Worm (Caenorhabditis elegans) whole organism, late embryonic: ENCODE data around the gene chk-2.
"Not testable (repeated sequence)": the region's sequence is repeated elsewhere in the genome, so short reads cannot be mapped to it uniquely, and the experiment has no call there.

ENCODE experiments used
- C38D4.7 ChIP-seq: fragments of 200-800 bp; sonication (Bioruptor generic); optimal IDR thresholded peaks from 2 replicates; lab custom pipeline; 2018; ENCODE audit warnings: mild to moderate bottlenecking, missing genetic modification characterization, moderate library complexity, missing compliant biosample characterization
- T23F11.4 ChIP-seq: fragments of 200-800 bp; sonication (Bioruptor generic); optimal IDR thresholded peaks from 2 replicates; lab custom pipeline; 2018; ENCODE audit warnings: mild to moderate bottlenecking, missing genetic modification characterization, missing compliant biosample characterization
- Y22D7AL.16 ChIP-seq: sonication (generic microtip); optimal IDR thresholded peaks from 2 replicates; lab custom pipeline; 2016; ENCODE audit warnings: missing genetic modification characterization, missing compliant biosample characterization
- ceh-14 ChIP-seq: sonication (generic microtip); optimal IDR thresholded peaks from 2 replicates; lab custom pipeline; 2016; ENCODE audit warnings: missing genotype, missing genetic modification characterization, missing compliant biosample characterization
- ceh-18 ChIP-seq: sonication (generic microtip); optimal IDR thresholded peaks from 2 replicates; lab custom pipeline; 2016; ENCODE audit warnings: missing genetic modification characterization, missing compliant biosample characterization
- ceh-19 ChIP-seq: fragments of 200-800 bp; sonication (Bioruptor generic); optimal IDR thresholded peaks from 2 replicates; lab custom pipeline; 2018; ENCODE audit warnings: mild to moderate bottlenecking, missing genetic modification characterization, missing compliant biosample characterization
- ceh-22 ChIP-seq: sonication (generic microtip); optimal IDR thresholded peaks from 2 replicates; lab custom pipeline; 2017; ENCODE audit warnings: missing biosample characterization, missing genetic modification characterization
- ceh-31 ChIP-seq: sonication (generic microtip); optimal IDR thresholded peaks from 2 replicates; lab custom pipeline; 2016; ENCODE audit warnings: missing genetic modification characterization, missing compliant biosample characterization
- ceh-6 ChIP-seq: fragments of 200-800 bp; sonication (Bioruptor generic); optimal IDR thresholded peaks from 2 replicates; lab custom pipeline; 2018; ENCODE audit warnings: mild to moderate bottlenecking, missing genetic modification characterization, missing compliant biosample characterization
- ceh-9 ChIP-seq: sonication (generic microtip); optimal IDR thresholded peaks from 2 replicates; lab custom pipeline; 2016; ENCODE audit warnings: mild to moderate bottlenecking, missing genetic modification characterization, inconsistent platforms, missing compliant biosample characterization
- che-1 ChIP-seq: sonication (generic microtip); optimal IDR thresholded peaks from 2 replicates; lab custom pipeline; 2016; ENCODE audit warnings: mild to moderate bottlenecking, missing genetic modification characterization, missing compliant biosample characterization
- dmd-4 ChIP-seq: sonication (generic microtip); optimal IDR thresholded peaks from 2 replicates; lab custom pipeline; 2016; ENCODE audit warnings: borderline replicate concordance, missing genetic modification characterization, missing compliant biosample characterization
- dve-1 ChIP-seq: sonication (generic microtip); optimal IDR thresholded peaks from 2 replicates; lab custom pipeline; 2017; ENCODE audit warnings: antibody characterized with exemption, mild to moderate bottlenecking, missing genetic modification characterization, missing compliant biosample characterization
- elt-4 ChIP-seq: sonication (generic microtip); optimal IDR thresholded peaks from 2 replicates; lab custom pipeline; 2016; ENCODE audit warnings: missing genetic modification characterization, missing compliant biosample characterization
- fax-1 ChIP-seq: sonication (generic microtip); optimal IDR thresholded peaks from 2 replicates; lab custom pipeline; 2016; ENCODE audit warnings: missing genotype, missing genetic modification characterization, missing compliant biosample characterization
- fkh-10 ChIP-seq: fragments of 150-350 bp; optimal IDR thresholded peaks from 2 replicates; lab custom pipeline; 2014; ENCODE audit warnings: missing biosample characterization, missing genetic modification reagents, missing genetic modification characterization
- hlh-15 ChIP-seq: sonication (generic microtip); optimal IDR thresholded peaks from 2 replicates; lab custom pipeline; 2016; ENCODE audit warnings: missing genetic modification characterization, missing compliant biosample characterization
- hlh-8 ChIP-seq: sonication (generic microtip); optimal IDR thresholded peaks from 2 replicates; lab custom pipeline; 2016; ENCODE audit warnings: missing genotype, missing genetic modification characterization, missing compliant biosample characterization
- nhr-232 ChIP-seq: sonication (generic microtip); optimal IDR thresholded peaks from 2 replicates; lab custom pipeline; 2016; ENCODE audit warnings: missing genetic modification characterization, missing compliant biosample characterization
- pag-3 ChIP-seq: sonication (generic microtip); optimal IDR thresholded peaks from 2 replicates; lab custom pipeline; 2016; ENCODE audit warnings: missing compliant biosample characterization, missing genetic modification characterization, borderline replicate concordance
- pat-9 ChIP-seq: fragments of 200-800 bp; sonication (Bioruptor generic); optimal IDR thresholded peaks from 2 replicates; lab custom pipeline; 2018; ENCODE audit warnings: mild to moderate bottlenecking, missing genetic modification characterization, moderate library complexity, missing compliant biosample characterization
- pha-2 ChIP-seq: sonication (generic microtip); optimal IDR thresholded peaks from 2 replicates; lab custom pipeline; 2017; ENCODE audit warnings: mild to moderate bottlenecking, missing genetic modification characterization, missing compliant biosample characterization
- pros-1 ChIP-seq: fragments of 150-350 bp; optimal IDR thresholded peaks from 2 replicates; lab custom pipeline; 2014; ENCODE audit warnings: missing biosample characterization, missing genetic modification reagents, missing genetic modification characterization
- sdc-2 ChIP-seq: sonication (generic microtip); optimal IDR thresholded peaks from 2 replicates; lab custom pipeline; 2016; ENCODE audit warnings: missing genotype, missing genetic modification characterization, missing compliant biosample characterization
- sox-2 ChIP-seq: fragments of 200-800 bp; sonication (Bioruptor generic); IDR thresholded peaks from 2 replicates; pipeline ENCODE4 v1.3.6; 2022; ENCODE audit warnings: missing genetic modification reagents, missing genetic modification characterization, missing compliant biosample characterization
- ttx-3 ChIP-seq: sonication (generic microtip); optimal IDR thresholded peaks from 2 replicates; lab custom pipeline; 2016; ENCODE audit warnings: missing genetic modification reagents, missing genetic modification characterization, missing compliant biosample characterization
- unc-55 ChIP-seq: sonication (generic microtip); optimal IDR thresholded peaks from 2 replicates; lab custom pipeline; 2017; ENCODE audit warnings: missing biosample characterization, missing genetic modification reagents, missing genetic modification characterization
- unc-86 ChIP-seq: sonication (generic microtip); optimal IDR thresholded peaks from 2 replicates; lab custom pipeline; 2016; ENCODE audit warnings: missing genetic modification characterization, missing compliant biosample characterization
- ztf-16 ChIP-seq: sonication (generic microtip); optimal IDR thresholded peaks from 2 replicates; lab custom pipeline; 2017; ENCODE audit warnings: missing genetic modification characterization, missing compliant biosample characterization

chk-2 gene

ce11 chrV:19915973-19916605 lies at the start of gene chk-2, which contains the start of gene Y60A3A.19:
Gene chk-2, minus strand, starts transcription at chrV:19916023.
Gene Y60A3A.19, plus strand, starts transcription at chrV:19916555.
- TF ChIP-seq sdc-2 (tag; lab: Kevin White, UChicago) (no peak), T23F11.4 (GFP tag; lab: Kevin White, UChicago) (no peak), C38D4.7 (GFP tag; lab: Kevin White, UChicago) (no peak), ceh-22 (tag; lab: Kevin White, UChicago) (no peak), ceh-19 (GFP tag; lab: Kevin White, UChicago) (no peak), pha-2 (tag; lab: Kevin White, UChicago) (no peak), hlh-15 (tag; lab: Kevin White, UChicago) (no peak), ceh-18 (tag; lab: Kevin White, UChicago) (no peak), Y22D7AL.16 (no peak)
- TF ChIP-seq, all 69 proteins: peak for 0

ce11 chrV:19961971-19962370 lies 46.1 kb upstream of the chk-2 start:
- peak; percentile 62 for TF ChIP-seq pha-2 (tag; lab: Kevin White, UChicago)
- TF ChIP-seq hlh-8 (tag; lab: Kevin White, UChicago), result peak; percentile 10
- no peak for TF ChIP-seq dve-1 (tag; lab: Kevin White, UChicago)
- peak; percentile 93 for TF ChIP-seq sox-2 (GFP tag; lab: Robert Waterston, UW)
- peak; percentile 15 for TF ChIP-seq che-1
- TF ChIP-seq, all 69 proteins: peak for 4

- no peak for TF ChIP-seq elt-4 (tag; lab: Kevin White, UChicago)
Observed at ce11 chrV:19958744-19959143, 42.9 kb upstream of the chk-2 start, which contains the start of gene srh-172. Gene srh-172, plus strand, starts transcription at chrV:19959044.

- TF ChIP-seq ceh-19 (GFP tag; lab: Kevin White, UChicago) (no peak), ceh-6 (no peak), ztf-16 (tag; lab: Kevin White, UChicago) (no peak), nhr-232 (tag; lab: Kevin White, UChicago) (no peak), che-1 (no peak), unc-86 (tag; lab: Kevin White, UChicago) (no peak), pag-3 (tag; lab: Kevin White, UChicago) (no peak), fax-1 (tag; lab: Kevin White, UChicago) (no peak), ttx-3 (no peak)
Observed at ce11 chrV:19955171-19955570, 39.3 kb upstream of the chk-2 start, which contains the start of gene abhd-3.1. Gene abhd-3.1, plus strand, starts transcription at chrV:19955488.

ce11 chrV:19954491-19954890 lies 38.7 kb upstream of the chk-2 start:
- TF ChIP-seq fkh-10 (GFP tag; lab: Kevin White, UChicago) (no peak), dmd-4 (tag; lab: Kevin White, UChicago) (no peak), ceh-31 (tag; lab: Kevin White, UChicago) (no peak), ceh-19 (GFP tag; lab: Kevin White, UChicago) (no peak), pag-3 (tag; lab: Kevin White, UChicago) (no peak), pat-9 (tag; lab: Kevin White, UChicago) (no peak), pros-1 (tag; lab: Kevin White, UChicago) (no peak), ceh-9 (no peak), sox-2 (GFP tag; lab: Robert Waterston, UW) (no peak)

ce11 chrV:19949721-19950120 lies 33.9 kb upstream of the chk-2 start, which contains the start of gene Y60A3A.8:
Gene Y60A3A.8, plus strand, starts transcription at chrV:19949978.
- TF ChIP-seq sox-2 (GFP tag; lab: Robert Waterston, UW); unc-55 (GFP tag; lab: Kevin White, UChicago); ceh-14: not testable (repeated sequence)
